Fruit fly (Drosophila melanogaster): ENCODE results near the gene CG4592.

CG4592 gene

DNA sequence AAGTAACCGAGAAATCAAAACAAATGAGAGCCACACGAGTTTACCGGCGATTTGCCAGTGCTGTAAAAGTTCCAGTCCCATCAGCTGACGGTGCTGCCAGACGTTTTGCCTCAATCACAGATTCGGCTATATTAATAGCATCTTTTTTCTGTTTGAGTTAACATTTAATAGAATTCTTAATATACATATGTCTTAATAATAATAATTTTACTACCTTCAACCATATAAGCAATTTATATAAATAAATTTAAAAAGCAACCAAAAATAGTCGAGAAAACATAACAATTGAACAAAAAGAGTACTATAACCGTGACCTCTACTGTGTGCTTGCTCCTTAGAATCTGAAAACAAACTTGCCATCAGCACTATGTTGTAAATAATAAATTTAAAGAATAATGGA is 32.7 kb downstream of the CG4592 start, which contains the start of the genes CG13126 and CG4709 (continued):
- TF ChIP-seq twi (tag; optimal IDR thresholded peaks at IDR 0.05) (peak; percentile 81), CG6689 (GFP tag; IDR thresholded peaks at IDR 0.05) (peak; percentile 93), CG4282 (GFP tag; optimal IDR thresholded peaks at IDR 0.05) (no peak), Fer1 (GFP tag; optimal IDR thresholded peaks at IDR 0.05) (peak; percentile 94), gce (GFP tag; IDR thresholded peaks at IDR 0.05) (peak; percentile 73; the same call in 2 of the 3 replicates), CG7839 (tag; optimal IDR thresholded peaks at IDR 0.05) (peak; percentile 94), HLH4C (GFP tag; IDR thresholded peaks at IDR 0.05; ENCODE audit: partially characterized antibody) (no peak), Ssrp (tag; optimal IDR thresholded peaks at IDR 0.05) (peak; percentile 93), CG11247 (GFP tag; IDR thresholded peaks at IDR 0.05) (peak; percentile 83), kah (GFP tag; optimal IDR thresholded peaks at IDR 0.05) (peak; percentile 77), CG7928 (GFP tag; optimal IDR thresholded peaks at IDR 0.05) (peak; percentile 46), wdn (GFP tag; IDR thresholded peaks at IDR 0.05) (peak; percentile 71; the same call in 1 of the 2 replicates), CG12769 (tag; optimal IDR thresholded peaks at IDR 0.05) (no peak), hth (optimal IDR thresholded peaks at IDR 0.05) (no peak), CG30403 (GFP tag; optimal IDR thresholded peaks at IDR 0.05) (peak; percentile 92), Oli (tag; optimal IDR thresholded peaks at IDR 0.05) (peak; percentile 92), crp (GFP tag; optimal IDR thresholded peaks at IDR 0.05) (peak; percentile 79 to 96), CG17385 (GFP tag; optimal IDR thresholded peaks at IDR 0.05) (peak; percentile 84), CG1529 (GFP tag; optimal IDR thresholded peaks at IDR 0.05) (peak; percentile 70), Hr51 (GFP tag; optimal IDR thresholded peaks at IDR 0.05) (peak; percentile 51 to 91), btn (GFP tag; optimal IDR thresholded peaks at IDR 0.05) (no peak), Sin3A (optimal IDR thresholded peaks at IDR 0.05) (peak; percentile 18), CG32532 (GFP tag; IDR thresholded peaks at IDR 0.05) (peak; percentile 92), CG9932 (GFP tag; IDR thresholded peaks at IDR 0.05) (peak; percentile 90), CG18262 (tag; optimal IDR thresholded peaks at IDR 0.05) (peak; percentile 97), Adf1 (GFP tag; IDR thresholded peaks at IDR 0.05) (peak; percentile 70), gsb (GFP tag; IDR thresholded peaks at IDR 0.05) (peak; percentile 68), CG12219 (GFP tag; optimal IDR thresholded peaks at IDR 0.05) (peak; percentile 70), Vsx1 (GFP tag; optimal IDR thresholded peaks at IDR 0.05) (peak; percentile 86), CG11723 (GFP tag; optimal IDR thresholded peaks at IDR 0.05) (peak; percentile 74), trem (tag; optimal IDR thresholded peaks at IDR 0.05) (peak; percentile 96), BEAF-32 (GFP tag; optimal IDR thresholded peaks at IDR 0.05) (peak; percentile 30), CG10267 (tag; optimal IDR thresholded peaks at IDR 0.05) (peak; percentile 99), dati (GFP tag; IDR thresholded peaks at IDR 0.05) (peak; percentile 10; the same call in 1 of the 2 replicates), MTF-1 (GFP tag; optimal IDR thresholded peaks at IDR 0.05; ENCODE audit: borderline replicate concordance) (peak; percentile 67), Atf3 (GFP tag; optimal IDR thresholded peaks at IDR 0.05) (peak; percentile 29), disco-r (GFP tag; optimal IDR thresholded peaks at IDR 0.05) (no peak), CG5245 (GFP tag; optimal IDR thresholded peaks at IDR 0.05) (peak; percentile 77), Dll (GFP tag; IDR thresholded peaks at IDR 0.05; ENCODE audit: partially characterized antibody) (no peak), GATAe (GFP tag; conservative IDR thresholded peaks at IDR 0.05) (no peak; the same call in 1 of the 2 replicates), ase (GFP tag; IDR thresholded peaks at IDR 0.05) (peak; percentile 89), H2.0 (GFP tag; IDR thresholded peaks at IDR 0.05) (peak; percentile 82), Bteb2 (GFP tag; optimal IDR thresholded peaks at IDR 0.05) (peak; percentile 49), CG32767 (GFP tag; IDR thresholded peaks at IDR 0.05) (peak; percentile 88), zfh2 (GFP tag; optimal IDR thresholded peaks at IDR 0.05) (peak; percentile 49), kay (GFP tag; optimal IDR thresholded peaks at IDR 0.05) (peak; percentile 82), toy (GFP tag; IDR thresholded peaks at IDR 0.05) (0 out of 2 replicates have a peak, but pooled peaks have one; percentile 45), Chrac-16 (GFP tag; optimal IDR thresholded peaks at IDR 0.05) (peak; percentile 85), MBD-R2 (GFP tag; IDR thresholded peaks at IDR 0.05) (peak; percentile 99), CG18011 (GFP tag; optimal IDR thresholded peaks at IDR 0.05) (peak; percentile 64), CG11560 (tag; IDR thresholded peaks at IDR 0.05) (no peak; the same call in 2 of the 3 replicates)
